Worm (Caenorhabditis elegans): Measurements from ENCODE around the gene K01A12.2.

ce11 chrX:8567823-8568314 lies 45.3 kb upstream of the K01A12.2 start:
- TF ChIP-seq nhr-237 (tag; optimal IDR thresholded peaks at IDR 0.05) (no peak), lsy-2 (tag; optimal IDR thresholded peaks at IDR 0.05) (no peak), unc-62 (GFP tag; optimal IDR thresholded peaks at IDR 0.05) (no peak), nhr-76 (tag; optimal IDR thresholded peaks at IDR 0.05) (no peak), lin-13 (tag; optimal IDR thresholded peaks at IDR 0.05) (no peak), nhr-12 (tag; optimal IDR thresholded peaks at IDR 0.05) (no peak), ztf-11 (tag; optimal IDR thresholded peaks at IDR 0.05) (no peak)

Measured in whole organism, mixed stage, embryonic.